Worm (Caenorhabditis elegans) whole organism, L4 larva: ENCODE data around the gene R04E5.9.

Source experiments
- D1046.2 ChIP-seq: fragments of 200-800 bp; sonication (Bioruptor generic); IDR thresholded peaks from 2 replicates; pipeline ENCODE4 v1.3.6; 2022; ENCODE audit warnings: missing genetic modification characterization, missing compliant biosample characterization
- F37D6.2 ChIP-seq: sonication (generic microtip); optimal IDR thresholded peaks from 2 replicates; lab custom pipeline; 2016; ENCODE audit warnings: mild to moderate bottlenecking, missing genetic modification characterization, missing compliant biosample characterization
- F44E2.7 ChIP-seq: fragments of 200-800 bp; sonication (Bioruptor generic); IDR thresholded peaks from 2 replicates; pipeline ENCODE4 v2.1.2; 2022; ENCODE audit warnings: missing genetic modification characterization, missing compliant biosample characterization
- T20F7.1 ChIP-seq: fragments of 200-800 bp; sonication (Bioruptor generic); optimal IDR thresholded peaks from 2 replicates; lab custom pipeline; 2018; ENCODE audit warnings: mild to moderate bottlenecking, missing genetic modification characterization, missing compliant biosample characterization
- Y48G9A.11 ChIP-seq: fragments of 200-800 bp; sonication (Bioruptor generic); IDR thresholded peaks from 2 replicates; pipeline ENCODE4 v1.3.6; 2022; ENCODE audit warnings: missing genetic modification reagents, missing genetic modification characterization, missing compliant biosample characterization
- Y75B8A.6 ChIP-seq: fragments of 200-800 bp; sonication (Bioruptor generic); IDR thresholded peaks from 2 replicates; pipeline ENCODE4 v1.3.6; 2022; ENCODE audit warnings: missing genetic modification reagents, missing genetic modification characterization, missing compliant biosample characterization
- ZK546.5 ChIP-seq, 2 experiments: sonication (generic microtip); optimal IDR thresholded peaks; 2 replicates each; lab custom pipeline; 2017; ENCODE audit warnings: missing biosample characterization in 2 of 2, missing genetic modification characterization in 2 of 2
- aha-1 ChIP-seq: fragments of 150-350 bp; peaks from one replicate; lab custom pipeline; 2014; ENCODE audit warnings: missing biosample characterization, missing genetic modification characterization
- arid-1 ChIP-seq: fragments of 200-800 bp; sonication (Bioruptor generic); conservative IDR thresholded peaks from 2 replicates; pipeline ENCODE4 v1.3.6; 2022; ENCODE audit warnings: missing genetic modification reagents, missing genetic modification characterization, missing compliant biosample characterization
- ceh-20 ChIP-seq: fragments of 200-800 bp; sonication (Bioruptor generic); IDR thresholded peaks from 2 replicates; pipeline ENCODE4 v1.3.6; 2022; ENCODE audit warnings: missing genetic modification reagents, missing genetic modification characterization, missing compliant biosample characterization
- ceh-28 ChIP-seq: fragments of 150-350 bp; optimal IDR thresholded peaks from 2 replicates; lab custom pipeline; 2014; ENCODE audit warnings: missing biosample characterization, missing genetic modification reagents, missing genetic modification characterization
- ceh-32 ChIP-seq: sonication (generic microtip); optimal IDR thresholded peaks from 2 replicates; lab custom pipeline; 2016; ENCODE audit warnings: mild to moderate bottlenecking, missing genetic modification characterization, missing compliant biosample characterization; ENCODE audit not compliant: poor library complexity
- ceh-44 ChIP-seq: fragments of 200-800 bp; sonication (Bioruptor generic); IDR thresholded peaks from 2 replicates; pipeline ENCODE4 v1.3.6; 2022; ENCODE audit warnings: missing genetic modification reagents, missing genetic modification characterization, missing compliant biosample characterization
- ceh-82 ChIP-seq: sonication (generic microtip); optimal IDR thresholded peaks from 2 replicates; lab custom pipeline; 2017; ENCODE audit warnings: missing biosample characterization, missing genetic modification characterization
- cey-2 ChIP-seq: sonication (generic microtip); optimal IDR thresholded peaks from 3 replicates; lab custom pipeline; 2017; ENCODE audit warnings: missing genetic modification characterization, mild to moderate bottlenecking, missing compliant biosample characterization, antibody characterized with exemption, borderline replicate concordance; ENCODE audit not compliant: insufficient read depth
- daf-16 ChIP-seq, 3 experiments: sonication (generic microtip); optimal IDR thresholded peaks; 2 replicates each; lab custom pipeline; 2016 to 2017; ENCODE audit warnings: missing genetic modification characterization in 3 of 3, missing genetic modification reagents in 3 of 3, mild to moderate bottlenecking in 2 of 3, missing compliant biosample characterization in 2 of 3, missing biosample characterization in 1 of 3, moderate library complexity in 1 of 3
- dmd-6 ChIP-seq: fragments of 200-800 bp; sonication (Bioruptor generic); IDR thresholded peaks from 2 replicates; pipeline ENCODE4 v1.3.6; 2022; ENCODE audit warnings: missing genetic modification reagents, missing genetic modification characterization, missing compliant biosample characterization
- dmd-9 ChIP-seq: fragments of 200-800 bp; sonication (Bioruptor generic); IDR thresholded peaks from 2 replicates; pipeline ENCODE4 v1.3.6; 2022; ENCODE audit warnings: missing genetic modification reagents, missing genetic modification characterization, missing compliant biosample characterization
- dpl-1 ChIP-seq: fragments of 150-350 bp; optimal IDR thresholded peaks from 2 replicates; lab custom pipeline; 2014; ENCODE audit warnings: missing biosample characterization, missing genetic modification reagents, missing genetic modification characterization
- egl-27 ChIP-seq: sonication (generic microtip); optimal IDR thresholded peaks from 3 replicates; lab custom pipeline; 2017; ENCODE audit warnings: missing biosample characterization, missing genetic modification reagents, missing genetic modification characterization
- hlh-11 ChIP-seq: fragments of 200-800 bp; sonication (Bioruptor generic); optimal IDR thresholded peaks from 2 replicates; lab custom pipeline; 2018; ENCODE audit warnings: mild to moderate bottlenecking, missing genetic modification characterization, missing compliant biosample characterization
- hmg-1.1 ChIP-seq: fragments of 200-800 bp; sonication (Bioruptor generic); IDR thresholded peaks from 2 replicates; pipeline ENCODE4 v1.3.6; 2022; ENCODE audit warnings: missing genetic modification reagents, missing genetic modification characterization, missing compliant biosample characterization
- lin-38 ChIP-seq: fragments of 200-800 bp; sonication (Bioruptor generic); IDR thresholded peaks from 2 replicates; pipeline ENCODE4 v1.3.6; 2022; ENCODE audit warnings: missing genetic modification reagents, missing genetic modification characterization, missing compliant biosample characterization
- madf-5 ChIP-seq, 2 experiments: fragments of 200-800 bp; sonication (Bioruptor generic); IDR thresholded peaks; 2 replicates each; pipeline ENCODE4 v1.3.6; 2022; ENCODE audit warnings: missing compliant biosample characterization in 2 of 2, missing genetic modification characterization in 2 of 2
- madf-9 ChIP-seq: fragments of 200-800 bp; sonication (Bioruptor generic); conservative IDR thresholded peaks from 2 replicates; pipeline ENCODE4 v1.3.6; 2022; ENCODE audit warnings: missing genetic modification reagents, missing genetic modification characterization, missing compliant biosample characterization
- mdl-1 ChIP-seq, 2 experiments: fragments of 150-350 bp in 1 of 2; sonication (generic microtip) in 1 of 2; optimal IDR thresholded peaks; 2 replicates each; lab custom pipeline; 2014 to 2017; ENCODE audit warnings: missing biosample characterization in 2 of 2, missing genetic modification characterization in 2 of 2
- mdt-29 ChIP-seq: fragments of 200-800 bp; sonication (Bioruptor generic); IDR thresholded peaks from 2 replicates; pipeline ENCODE4 v1.3.6; 2022; ENCODE audit warnings: missing genetic modification reagents, missing genetic modification characterization, missing compliant biosample characterization
- mep-1 ChIP-seq: fragments of 150-350 bp; sonication (generic microtip); optimal IDR thresholded peaks from 3 replicates; lab custom pipeline; 2014; ENCODE audit warnings: missing biosample characterization, missing genetic modification characterization
- mxl-2 ChIP-seq: fragments of 200-800 bp; sonication (Bioruptor generic); conservative IDR thresholded peaks from 2 replicates; pipeline ENCODE4 v1.3.6; 2022; ENCODE audit warnings: missing genetic modification reagents, missing genetic modification characterization, missing compliant biosample characterization
- mxl-3 ChIP-seq: fragments of 200-800 bp; sonication (Bioruptor generic); optimal IDR thresholded peaks from 2 replicates; lab custom pipeline; 2018; ENCODE audit warnings: mild to moderate bottlenecking, missing genetic modification characterization, missing compliant biosample characterization
- nhr-10 ChIP-seq: fragments of 150-350 bp; optimal IDR thresholded peaks from 2 replicates; lab custom pipeline; 2014; ENCODE audit warnings: missing biosample characterization, missing genetic modification characterization
- nhr-11 ChIP-seq: fragments of 150-350 bp; optimal IDR thresholded peaks from 2 replicates; lab custom pipeline; 2014; ENCODE audit warnings: missing biosample characterization, missing genetic modification characterization
- nhr-111 ChIP-seq: fragments of 200-800 bp; sonication (Bioruptor generic); optimal IDR thresholded peaks from 2 replicates; lab custom pipeline; 2018; ENCODE audit warnings: mild to moderate bottlenecking, missing genetic modification characterization, missing compliant biosample characterization
- nhr-25 ChIP-seq: sonication (generic microtip); optimal IDR thresholded peaks from 2 replicates; lab custom pipeline; 2017; ENCODE audit warnings: missing genetic modification characterization, mild to moderate bottlenecking, missing compliant biosample characterization, antibody characterized with exemption, moderate library complexity, borderline replicate concordance; ENCODE audit not compliant: insufficient read depth
- nhr-28 ChIP-seq: fragments of 150-350 bp; optimal IDR thresholded peaks from 2 replicates; lab custom pipeline; 2014; ENCODE audit warnings: missing biosample characterization, missing genetic modification characterization
- nhr-41 ChIP-seq: fragments of 200-800 bp; sonication (Bioruptor generic); IDR thresholded peaks from 2 replicates; pipeline ENCODE4 v1.3.6; 2022; ENCODE audit warnings: missing genetic modification reagents, missing genetic modification characterization, missing compliant biosample characterization
- nhr-48 ChIP-seq: sonication (generic microtip); optimal IDR thresholded peaks from 2 replicates; lab custom pipeline; 2016; ENCODE audit warnings: mild to moderate bottlenecking, missing genetic modification characterization, missing compliant biosample characterization
- pqm-1 ChIP-seq: sonication (generic microtip); optimal IDR thresholded peaks from 2 replicates; lab custom pipeline; 2017; ENCODE audit warnings: missing biosample characterization, missing genetic modification characterization
- rbr-2 ChIP-seq: sonication (generic microtip); optimal IDR thresholded peaks from 2 replicates; lab custom pipeline; 2016; ENCODE audit warnings: missing genotype, missing genetic modification characterization, missing compliant biosample characterization
- sdz-12 ChIP-seq: fragments of 200-800 bp; sonication (Bioruptor generic); optimal IDR thresholded peaks from 2 replicates; lab custom pipeline; 2018; ENCODE audit warnings: mild to moderate bottlenecking, missing genetic modification characterization, missing compliant biosample characterization
- set-16 ChIP-seq: fragments of 200-800 bp; sonication (Bioruptor generic); IDR thresholded peaks from 2 replicates; pipeline ENCODE4 v1.3.6; 2022; ENCODE audit warnings: missing genetic modification reagents, missing genetic modification characterization, missing compliant biosample characterization
- skn-1 ChIP-seq: fragments of 150-350 bp; optimal IDR thresholded peaks from 2 replicates; lab custom pipeline; 2014; ENCODE audit warnings: missing biosample characterization, missing genetic modification characterization
- snpc-1.2 ChIP-seq: fragments of 200-800 bp; sonication (Bioruptor generic); IDR thresholded peaks from 2 replicates; pipeline ENCODE4 v1.3.6; 2022; ENCODE audit warnings: missing genetic modification reagents, missing genetic modification characterization, missing compliant biosample characterization
- snpc-4 ChIP-seq: fragments of 150-350 bp; optimal IDR thresholded peaks from 2 replicates; lab custom pipeline; 2014; ENCODE audit warnings: missing biosample characterization, missing genetic modification characterization
- spr-1 ChIP-seq: sonication (generic microtip); optimal IDR thresholded peaks from 2 replicates; lab custom pipeline; 2016; ENCODE audit warnings: mild to moderate bottlenecking, missing genetic modification characterization, missing compliant biosample characterization
- tag-97 ChIP-seq: fragments of 200-800 bp; sonication (Bioruptor generic); IDR thresholded peaks from 2 replicates; pipeline ENCODE4 v1.3.6; 2022; ENCODE audit warnings: missing genetic modification characterization, missing compliant biosample characterization
- unc-62 ChIP-seq, 3 experiments: fragments of 150-350 bp in 1 of 3; sonication (generic microtip); optimal IDR thresholded peaks in 2 of 3; peaks in 1 of 3; 1 replicate in 1 of 3; 2 replicates in 2 of 3; lab custom pipeline; 2014 to 2017; ENCODE audit warnings: missing biosample characterization in 3 of 3, missing genetic modification characterization in 3 of 3, missing genetic modification reagents in 3 of 3, missing genotype in 1 of 3
- zfp-2 ChIP-seq: sonication (generic microtip); optimal IDR thresholded peaks from 2 replicates; lab custom pipeline; 2016; ENCODE audit warnings: mild to moderate bottlenecking, missing genetic modification characterization, missing compliant biosample characterization
- ztf-11 ChIP-seq: fragments of 150-350 bp; optimal IDR thresholded peaks from 2 replicates; lab custom pipeline; 2014; ENCODE audit warnings: missing biosample characterization, missing genetic modification characterization

The R04E5.9 gene

ce11 chrX:8817929-8818328 lies 7.0 kb upstream of the R04E5.9 start (continued):
- 0 out of 2 replicates have a peak, but pooled peaks have one; percentile 11 for TF ChIP-seq Y48G9A.11 (GFP tag; lab: Robert Waterston, UW)

- TF ChIP-seq aha-1 (tag; lab: Kevin White, UChicago): no peak
- TF ChIP-seq rbr-2 (tag; lab: Kevin White, UChicago): no peak
- no peak for TF ChIP-seq ZK546.5 (tag; optimal IDR thresholded peaks at IDR 0.05; lab: Kevin White, UChicago)
- no peak for TF ChIP-seq nhr-10
- TF ChIP-seq skn-1 (tag; lab: Kevin White, UChicago): no peak
- no peak for TF ChIP-seq madf-5 (GFP tag; IDR thresholded peaks at IDR 0.05; lab: Robert Waterston, UW)
- TF ChIP-seq mdt-29 (GFP tag; lab: Robert Waterston, UW): no peak
- TF ChIP-seq T20F7.1 (GFP tag; lab: Kevin White, UChicago): no peak
- TF ChIP-seq nhr-11: no peak
- TF ChIP-seq F44E2.7 (GFP tag; lab: Robert Waterston, UW): no peak
- no peak for TF ChIP-seq cey-2 (tag; lab: Kevin White, UChicago)
- peak; percentile 44 for TF ChIP-seq nhr-48 (tag; lab: Kevin White, UChicago)
- no peak for TF ChIP-seq ceh-28 (tag; lab: Kevin White, UChicago)
- TF ChIP-seq sdz-12 (GFP tag; lab: Kevin White, UChicago): no peak
- TF ChIP-seq ceh-20: no peak
- no peak for TF ChIP-seq dpl-1 (GFP tag; lab: Kevin White, UChicago)
- TF ChIP-seq Y75B8A.6 (GFP tag; lab: Robert Waterston, UW): no peak
- no peak for TF ChIP-seq daf-16 (GFP tag; optimal IDR thresholded peaks at IDR 0.05; lab: Kevin White, UChicago)
- TF ChIP-seq daf-16 (tag; optimal IDR thresholded peaks at IDR 0.05; lab: Kevin White, UChicago): peak; percentile 82
- no peak for TF ChIP-seq unc-62 (GFP tag; optimal IDR thresholded peaks at IDR 0.05 in 1 of 2; lab: Kevin White, UChicago)
- no peak for TF ChIP-seq unc-62 (tag; optimal IDR thresholded peaks at IDR 0.05; lab: Kevin White, UChicago)
- no peak for TF ChIP-seq ztf-11 (tag; lab: Kevin White, UChicago)
- no peak for TF ChIP-seq snpc-4
- no peak for TF ChIP-seq lin-38 (GFP tag; lab: Robert Waterston, UW)
- TF ChIP-seq dmd-9 (GFP tag; lab: Robert Waterston, UW): no peak
- TF ChIP-seq nhr-41 (GFP tag; lab: Robert Waterston, UW): no peak
- TF ChIP-seq nhr-111 (GFP tag; lab: Kevin White, UChicago): no peak
- no peak for TF ChIP-seq mxl-3
- TF ChIP-seq mdl-1 (tag; optimal IDR thresholded peaks at IDR 0.05; lab: Kevin White, UChicago): no peak
- no peak for TF ChIP-seq mep-1 (tag; lab: Kevin White, UChicago)
- no peak for TF ChIP-seq F37D6.2
- no peak for TF ChIP-seq madf-9
- no peak for TF ChIP-seq hmg-1.1 (GFP tag; lab: Robert Waterston, UW)
- no peak for TF ChIP-seq D1046.2
- TF ChIP-seq hlh-11 (tag; lab: Kevin White, UChicago): peak; percentile 68
- TF ChIP-seq egl-27 (tag; lab: Kevin White, UChicago): no peak
- no peak for TF ChIP-seq tag-97 (GFP tag; lab: Robert Waterston, UW)
- no peak for TF ChIP-seq mxl-2 (GFP tag; lab: Robert Waterston, UW)
- no peak for TF ChIP-seq ceh-44
- TF ChIP-seq spr-1 (tag; lab: Kevin White, UChicago): no peak
- TF ChIP-seq ceh-32 (tag; lab: Kevin White, UChicago): no peak
- no peak for TF ChIP-seq ceh-82 (tag; lab: Kevin White, UChicago)
- TF ChIP-seq nhr-28: peak; percentile 70
- no peak for TF ChIP-seq nhr-25
- no peak for TF ChIP-seq snpc-1.2 (GFP tag; lab: Robert Waterston, UW)
- TF ChIP-seq set-16 (GFP tag; lab: Robert Waterston, UW): no peak
- TF ChIP-seq arid-1 (GFP tag; lab: Robert Waterston, UW): no peak
- peak; percentile 90 for TF ChIP-seq pqm-1 (tag; lab: Kevin White, UChicago)
- peak; percentile 75 for TF ChIP-seq dmd-6
- TF ChIP-seq zfp-2 (tag; lab: Kevin White, UChicago): no peak
These were observed 974 bp upstream of the R04E5.9 start, which contains the start of gene cnnm-2 for ce11 chrX:8811916-8812315. cnnm-2 (plus strand) TSS chrX:8812105.
